Worm (Caenorhabditis elegans) whole organism, mixed stage, embryonic: ENCODE measurements around the gene fbxa-113.

Experiments used
- M03D4.4 ChIP-seq: sonication (generic microtip); optimal IDR thresholded peaks from 2 replicates; lab custom pipeline; 2017; ENCODE audit warnings: mild to moderate bottlenecking, missing genetic modification characterization, missing compliant biosample characterization
- bed-3 ChIP-seq: fragments of 200-800 bp; sonication (Bioruptor generic); optimal IDR thresholded peaks from 3 replicates; lab custom pipeline; 2018; ENCODE audit warnings: mild to moderate bottlenecking, missing genetic modification characterization, moderate library complexity, missing compliant biosample characterization
- blmp-1 ChIP-seq: fragments of 150-350 bp; optimal IDR thresholded peaks from 2 replicates; lab custom pipeline; 2014; ENCODE audit warnings: missing biosample characterization, missing genetic modification characterization
- ceh-39 ChIP-seq: fragments of 150-350 bp; optimal IDR thresholded peaks from 2 replicates; lab custom pipeline; 2014; ENCODE audit warnings: missing biosample characterization, missing genetic modification characterization
- ceh-43 ChIP-seq: fragments of 200-800 bp; sonication (Bioruptor generic); optimal IDR thresholded peaks from 2 replicates; lab custom pipeline; 2018; ENCODE audit warnings: mild to moderate bottlenecking, missing genetic modification characterization, moderate library complexity, missing compliant biosample characterization
- ceh-83 ChIP-seq: fragments of 200-800 bp; sonication (Bioruptor generic); optimal IDR thresholded peaks from 2 replicates; lab custom pipeline; 2018; ENCODE audit warnings: mild to moderate bottlenecking, missing genetic modification characterization, missing compliant biosample characterization
- ces-1 ChIP-seq: fragments of 150-350 bp; optimal IDR thresholded peaks from 2 replicates; lab custom pipeline; 2014; ENCODE audit warnings: missing biosample characterization, missing genetic modification reagents, missing genetic modification characterization
- cnd-1 ChIP-seq: fragments of 200-800 bp; sonication (Bioruptor generic); optimal IDR thresholded peaks from 2 replicates; lab custom pipeline; 2018; ENCODE audit warnings: mild to moderate bottlenecking, missing genetic modification characterization, missing compliant biosample characterization
- drap-1 ChIP-seq: fragments of 200-800 bp; sonication (Bioruptor generic); optimal IDR thresholded peaks from 3 replicates; lab custom pipeline; 2018; ENCODE audit warnings: mild to moderate bottlenecking, missing genetic modification characterization, missing compliant biosample characterization
- elt-1 ChIP-seq: sonication (generic microtip); optimal IDR thresholded peaks from 2 replicates; lab custom pipeline; 2017; ENCODE audit warnings: missing genetic modification characterization, mild to moderate bottlenecking, missing compliant biosample characterization, antibody characterized with exemption, moderate library complexity, borderline replicate concordance; ENCODE audit not compliant: insufficient read depth
- elt-3 ChIP-seq: fragments of 150-350 bp; optimal IDR thresholded peaks from 2 replicates; lab custom pipeline; 2014; ENCODE audit warnings: missing biosample characterization, missing genetic modification characterization
- lin-13 ChIP-seq: fragments of 150-350 bp; optimal IDR thresholded peaks from 2 replicates; lab custom pipeline; 2014; ENCODE audit warnings: missing biosample characterization, missing genetic modification characterization
- lin-32 ChIP-seq: fragments of 200-800 bp; sonication (Bioruptor generic); optimal IDR thresholded peaks from 2 replicates; lab custom pipeline; 2018; ENCODE audit warnings: mild to moderate bottlenecking, missing genetic modification characterization, missing compliant biosample characterization
- lsy-2 ChIP-seq: fragments of 150-350 bp; optimal IDR thresholded peaks from 2 replicates; lab custom pipeline; 2014; ENCODE audit warnings: missing biosample characterization, missing genetic modification characterization
- mab-5 ChIP-seq: fragments of 150-350 bp; optimal IDR thresholded peaks from 2 replicates; lab custom pipeline; 2014; ENCODE audit warnings: missing biosample characterization, missing genetic modification characterization
- mep-1 ChIP-seq: fragments of 150-350 bp; optimal IDR thresholded peaks from 2 replicates; lab custom pipeline; 2017; ENCODE audit warnings: missing biosample characterization, missing genetic modification reagents, missing genetic modification characterization, inconsistent platforms
- mls-2 ChIP-seq: sonication (generic microtip); optimal IDR thresholded peaks from 2 replicates; lab custom pipeline; 2016; ENCODE audit warnings: mild to moderate bottlenecking, missing genetic modification characterization, moderate library complexity, missing compliant biosample characterization
- nhr-12 ChIP-seq: fragments of 150-350 bp; optimal IDR thresholded peaks from 2 replicates; lab custom pipeline; 2014; ENCODE audit warnings: missing biosample characterization, missing genetic modification characterization
- nhr-2 ChIP-seq: fragments of 150-350 bp; optimal IDR thresholded peaks from 2 replicates; lab custom pipeline; 2014; ENCODE audit warnings: missing biosample characterization, missing genetic modification characterization
- nhr-237 ChIP-seq: fragments of 150-350 bp; optimal IDR thresholded peaks from 2 replicates; lab custom pipeline; 2014; ENCODE audit warnings: missing biosample characterization, missing genetic modification characterization
- nhr-28 ChIP-seq: fragments of 150-350 bp; optimal IDR thresholded peaks from 2 replicates; lab custom pipeline; 2014; ENCODE audit warnings: missing biosample characterization, missing genetic modification characterization
- nhr-76 ChIP-seq: sonication (generic microtip); optimal IDR thresholded peaks from 2 replicates; lab custom pipeline; 2017; ENCODE audit warnings: missing biosample characterization, missing genetic modification characterization
- sem-2 ChIP-seq: fragments of 200-800 bp; sonication (Bioruptor generic); optimal IDR thresholded peaks from 2 replicates; lab custom pipeline; 2018; ENCODE audit warnings: mild to moderate bottlenecking, missing genetic modification characterization, missing compliant biosample characterization
- snpc-4 ChIP-seq: fragments of 150-350 bp; optimal IDR thresholded peaks from 2 replicates; lab custom pipeline; 2014; ENCODE audit warnings: missing biosample characterization, missing genetic modification characterization
- tbx-8 ChIP-seq: fragments of 200-800 bp; sonication (Bioruptor generic); optimal IDR thresholded peaks from 2 replicates; lab custom pipeline; 2018; ENCODE audit warnings: mild to moderate bottlenecking, missing genetic modification characterization, moderate library complexity, missing compliant biosample characterization
- unc-120 ChIP-seq: sonication (generic microtip); optimal IDR thresholded peaks from 2 replicates; lab custom pipeline; 2017; ENCODE audit warnings: missing genetic modification characterization, missing compliant biosample characterization; ENCODE audit not compliant: poor library complexity, severe bottlenecking
- unc-39 ChIP-seq: fragments of 150-350 bp; optimal IDR thresholded peaks from 2 replicates; lab custom pipeline; 2014; ENCODE audit warnings: missing biosample characterization, missing genetic modification characterization
- unc-62 ChIP-seq: fragments of 150-350 bp; optimal IDR thresholded peaks from 2 replicates; lab custom pipeline; 2014; ENCODE audit warnings: missing biosample characterization, missing genetic modification reagents, missing genetic modification characterization
- zip-8 ChIP-seq: fragments of 150-350 bp; optimal IDR thresholded peaks from 2 replicates; lab custom pipeline; 2014; ENCODE audit warnings: missing biosample characterization, missing genetic modification characterization
- ztf-11 ChIP-seq: fragments of 150-350 bp; optimal IDR thresholded peaks from 2 replicates; lab custom pipeline; 2014; ENCODE audit warnings: missing biosample characterization, missing genetic modification characterization

fbxa-113 gene

DNA sequence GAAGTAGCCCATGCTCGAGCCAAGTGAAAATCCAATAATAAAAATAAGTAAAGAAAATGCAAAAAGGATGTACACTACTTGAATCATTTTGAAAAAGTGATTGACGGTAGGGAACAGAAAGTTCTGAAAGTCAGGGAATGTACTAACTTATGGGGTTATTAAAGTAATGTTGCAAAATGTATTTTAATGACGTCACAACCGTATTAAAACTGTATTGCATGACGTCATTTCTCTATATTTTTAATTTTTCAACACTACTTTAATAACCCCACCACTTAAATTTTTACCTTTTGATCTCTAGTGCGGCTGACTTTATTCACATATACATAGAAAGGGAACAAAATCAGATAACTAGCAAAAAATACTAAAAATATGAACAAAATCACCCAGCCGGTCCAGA, 20.9 kb upstream of the fbxa-113 start:
- TF ChIP-seq zip-8 (tag; lab: Kevin White, UChicago) = peak; percentile 98
- no peak for TF ChIP-seq nhr-12 (tag; lab: Kevin White, UChicago)
- TF ChIP-seq, all 35 proteins: peak for 1

DNA sequence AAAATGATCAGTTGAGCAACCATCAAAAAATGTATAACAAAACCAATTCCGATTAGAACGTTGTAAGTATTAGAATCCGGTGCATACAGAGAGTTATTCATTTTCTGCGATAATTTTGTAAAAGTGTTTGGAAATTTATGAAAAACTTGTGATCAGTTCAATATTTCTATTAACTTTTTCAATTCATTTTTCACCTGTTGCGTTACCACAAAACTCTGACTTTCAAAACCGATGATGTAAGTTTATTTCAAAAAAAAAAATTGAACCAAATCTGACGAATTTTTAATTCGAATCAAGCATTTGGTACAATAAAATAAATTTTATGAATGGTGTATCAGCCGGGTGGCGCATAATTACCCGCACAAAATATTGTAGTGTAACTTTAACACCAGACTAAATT, 16.6 kb upstream of the fbxa-113 start, which contains the start of gene srz-16:
TSS of gene srz-16 (minus strand) at position 101 of the 400 bp plus-strand sequence.
- TF ChIP-seq snpc-4 (tag; lab: Kevin White, UChicago) (no peak), ceh-39 (tag; lab: Kevin White, UChicago) (no peak), unc-62 (GFP tag; lab: Kevin White, UChicago) (no peak), tbx-8 (GFP tag; lab: Kevin White, UChicago) (no peak), cnd-1 (tag; lab: Kevin White, UChicago) (no peak), mep-1 (tag; lab: Kevin White, UChicago) (no peak), zip-8 (tag; lab: Kevin White, UChicago) (no peak), nhr-2 (no peak), drap-1 (GFP tag; lab: Kevin White, UChicago) (no peak), bed-3 (GFP tag; lab: Kevin White, UChicago) (no peak)

DNA sequence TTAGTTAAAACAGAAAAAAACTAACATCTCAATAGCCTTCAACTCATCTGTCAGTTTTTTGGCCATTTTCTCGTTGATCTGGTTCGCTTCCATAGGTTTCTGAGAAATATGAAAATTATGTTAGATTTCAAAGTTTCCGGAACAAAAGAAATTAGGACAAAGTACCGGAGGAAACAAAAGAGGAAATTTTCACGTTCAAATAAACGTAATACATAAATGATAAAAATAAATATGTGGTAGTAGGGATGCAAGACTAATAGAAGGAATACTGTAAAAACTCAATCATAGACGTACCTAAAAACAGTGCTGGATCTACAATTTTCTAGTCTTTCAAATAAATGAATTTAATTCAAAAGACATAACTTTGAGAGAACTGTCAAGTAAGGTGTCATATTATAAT, 14.4 kb upstream of the fbxa-113 start, which contains the start of gene fbxa-116:
TSS of gene fbxa-116 (minus strand) at position 101 of the 400 bp plus-strand sequence.
- TF ChIP-seq ceh-83 (GFP tag; lab: Kevin White, UChicago) (no peak), unc-120 (tag; lab: Kevin White, UChicago) (no peak)

DNA sequence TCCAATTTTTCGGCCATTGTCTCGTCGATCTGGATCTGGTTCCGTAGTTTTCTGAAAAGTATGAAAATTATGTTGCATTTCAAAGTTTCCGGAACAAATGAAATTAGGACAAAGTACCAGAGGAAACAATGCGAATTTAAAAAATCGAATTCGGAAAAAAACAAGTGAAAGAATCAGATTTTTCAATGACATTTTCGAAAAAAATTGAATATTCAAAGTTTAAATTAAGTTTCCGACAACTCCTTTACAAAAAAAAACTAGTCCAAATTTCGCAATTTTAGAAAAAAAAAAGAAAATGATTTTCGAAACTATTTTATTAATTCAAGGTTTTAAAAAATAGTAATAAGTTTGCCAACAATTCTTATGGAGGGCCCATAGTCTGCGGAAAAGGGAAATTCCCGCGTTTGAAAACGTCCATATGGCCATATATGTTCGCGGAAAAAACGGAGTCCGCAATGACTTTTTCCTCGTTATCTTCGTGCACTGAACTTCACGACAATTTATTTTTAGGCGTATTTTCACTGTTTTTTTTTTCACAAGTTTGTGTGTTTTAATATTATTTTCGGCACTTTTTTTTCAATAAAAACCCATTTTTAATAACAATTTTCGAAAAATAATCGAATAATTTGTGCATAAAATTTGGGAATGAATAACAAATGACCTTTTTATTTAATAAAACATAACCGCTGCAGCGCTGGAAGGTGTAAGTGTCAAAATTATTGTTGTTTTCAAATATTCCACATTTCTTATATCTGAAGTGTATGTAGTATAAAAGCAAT, 10.9 kb upstream of the fbxa-113 start, which contains the start of the genes fbxa-115 and Y113G7B.27:
TSS of gene fbxa-115 (minus strand) at position 51 of the 779 bp plus-strand sequence.
TSS of gene Y113G7B.27 (plus strand) at position 729 of the 779 bp plus-strand sequence.
- TF ChIP-seq lsy-2 (tag; lab: Kevin White, UChicago) (no peak), sem-2 (GFP tag; lab: Kevin White, UChicago) (no peak), nhr-237 (tag; lab: Kevin White, UChicago) (no peak), unc-62 (GFP tag; lab: Kevin White, UChicago) (no peak), blmp-1 (tag; lab: Kevin White, UChicago) (no peak), elt-3 (no peak), mls-2 (tag; lab: Kevin White, UChicago) (no peak), lin-32 (GFP tag; lab: Kevin White, UChicago) (no peak), ces-1 (no peak), nhr-76 (no peak)

DNA sequence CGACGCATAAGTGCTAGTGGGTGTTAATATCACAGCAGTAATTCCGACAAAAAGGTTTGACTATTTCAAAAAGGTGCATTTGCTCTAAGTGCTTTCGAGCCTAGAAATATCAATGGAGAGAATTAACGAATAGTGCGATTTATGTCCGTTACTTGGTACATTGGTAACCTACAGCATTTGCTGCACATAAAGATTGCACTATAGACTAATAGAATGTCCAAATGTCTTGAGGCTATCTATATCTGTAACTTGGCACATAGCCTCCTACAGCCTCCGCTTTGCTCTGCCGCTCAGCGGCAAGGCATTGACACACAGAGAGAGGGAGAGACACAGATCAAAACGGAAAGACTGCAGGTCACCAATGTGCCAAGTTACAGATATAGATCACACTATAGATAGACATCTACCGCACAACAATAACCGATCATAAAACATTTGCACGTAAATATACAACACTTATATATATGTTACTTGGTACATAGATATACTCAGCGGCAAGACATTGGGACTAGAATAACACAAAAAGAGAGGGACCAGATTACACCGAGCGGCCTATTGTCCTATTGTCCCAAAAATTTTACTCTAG, 7.6 kb upstream of the fbxa-113 start, which contains the start of the genes srh-217 and Y113G7B.28:
TSS of gene srh-217 (minus strand) at position 101 of the 586 bp plus-strand sequence.
TSS of gene Y113G7B.28 (plus strand) at position 536 of the 586 bp plus-strand sequence.
- TF ChIP-seq elt-1 (tag; lab: Kevin White, UChicago) (peak; percentile 14), lin-13 (tag; lab: Kevin White, UChicago) (no peak)
- TF ChIP-seq, all 35 proteins: peak for 1

DNA sequence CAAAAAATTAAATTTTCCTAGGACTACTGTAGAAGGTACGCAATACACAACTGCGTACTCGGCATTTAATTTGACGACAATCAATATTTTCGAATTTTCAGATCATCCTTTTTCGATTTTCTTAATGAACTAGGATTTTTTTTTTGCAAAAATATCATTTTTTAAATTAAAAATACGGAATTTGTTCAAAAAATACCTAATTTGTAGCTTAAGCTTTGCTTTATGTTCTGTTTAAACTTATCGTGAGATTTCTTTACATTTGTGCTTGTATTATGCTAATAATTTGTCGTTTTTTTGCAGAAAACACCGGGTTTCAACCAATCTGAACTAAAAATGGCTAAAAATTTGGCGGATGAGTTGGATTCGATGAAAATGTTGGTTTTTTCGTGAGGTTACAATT, 6.5 kb upstream of the fbxa-113 start, which contains the start of gene ftr-1:
TSS of gene ftr-1 (plus strand) at position 301 of the 400 bp plus-strand sequence.
- no peak for TF ChIP-seq nhr-28
- no peak for TF ChIP-seq mep-1 (tag; lab: Kevin White, UChicago)
- TF ChIP-seq nhr-237 (tag; lab: Kevin White, UChicago) = no peak
- no peak for TF ChIP-seq mab-5 (tag; lab: Kevin White, UChicago)
- TF ChIP-seq zip-8 (tag; lab: Kevin White, UChicago) = no peak
- no peak for TF ChIP-seq M03D4.4
- TF ChIP-seq unc-39 (tag; lab: Kevin White, UChicago) = no peak
- no peak for TF ChIP-seq nhr-2
- TF ChIP-seq drap-1 (GFP tag; lab: Kevin White, UChicago) = no peak
- no peak for TF ChIP-seq blmp-1 (tag; lab: Kevin White, UChicago)
- no peak for TF ChIP-seq lin-32 (GFP tag; lab: Kevin White, UChicago)
- no peak for TF ChIP-seq lsy-2 (tag; lab: Kevin White, UChicago)
- TF ChIP-seq elt-1 (tag; lab: Kevin White, UChicago) = no peak
- no peak for TF ChIP-seq unc-62 (GFP tag; lab: Kevin White, UChicago)
- TF ChIP-seq bed-3 (GFP tag; lab: Kevin White, UChicago) = no peak
- no peak for TF ChIP-seq elt-3
- no peak for TF ChIP-seq ztf-11 (tag; lab: Kevin White, UChicago)
- TF ChIP-seq ceh-43 (GFP tag; lab: Kevin White, UChicago) = no peak
